Worm (Caenorhabditis elegans) whole organism, L1 larva: ENCODE data around the gene K02F6.3.
"Not testable (repeated sequence)": the region's sequence is repeated elsewhere in the genome, so short reads cannot be mapped to it uniquely, and the experiment has no call there.

ENCODE experiments used
- C04F5.9 ChIP-seq: sonication (generic microtip); optimal IDR thresholded peaks from 2 replicates; lab custom pipeline; 2016; ENCODE audit warnings: missing genetic modification characterization, missing compliant biosample characterization
- C16A3.4 ChIP-seq: fragments of 150-350 bp; optimal IDR thresholded peaks from 2 replicates; lab custom pipeline; 2014; ENCODE audit warnings: missing biosample characterization, missing genetic modification characterization
- blmp-1 ChIP-seq: fragments of 150-350 bp; optimal IDR thresholded peaks from 2 replicates; lab custom pipeline; 2014; ENCODE audit warnings: missing biosample characterization, missing genetic modification characterization
- ceh-88 ChIP-seq: fragments of 200-800 bp; sonication (Bioruptor generic); IDR thresholded peaks from 2 replicates; pipeline ENCODE4 v1.3.6; 2022; ENCODE audit warnings: missing genetic modification characterization, missing compliant biosample characterization
- dpl-1 ChIP-seq, 3 experiments: fragments of 150-350 bp in 2 of 3; sonication (generic microtip) in 1 of 3; optimal IDR thresholded peaks; 2 replicates each; lab custom pipeline; 2014 to 2017; ENCODE audit warnings: missing biosample characterization in 3 of 3, missing genetic modification characterization in 3 of 3, missing genetic modification reagents in 3 of 3
- dsc-1 ChIP-seq: sonication (generic microtip); optimal IDR thresholded peaks from 2 replicates; lab custom pipeline; 2016; ENCODE audit warnings: mild to moderate bottlenecking, missing genetic modification characterization, missing compliant biosample characterization
- efl-1 ChIP-seq, 4 experiments: fragments of 150-350 bp; optimal IDR thresholded peaks in 3 of 4; peaks in 1 of 4; 1 replicate in 1 of 4; 2 replicates in 3 of 4; lab custom pipeline; 2014; ENCODE audit warnings: missing biosample characterization in 2 of 4, missing genetic modification characterization in 2 of 4, missing genetic modification reagents in 2 of 4
- egl-13 ChIP-seq: sonication (generic microtip); optimal IDR thresholded peaks from 2 replicates; lab custom pipeline; 2016; ENCODE audit warnings: missing genotype, missing genetic modification reagents, missing genetic modification characterization, missing compliant biosample characterization
- egl-27 ChIP-seq, 2 experiments: fragments of 150-350 bp in 1 of 2; sonication (generic microtip); optimal IDR thresholded peaks; 3 replicates each; lab custom pipeline; 2017 to 2018; ENCODE audit warnings: missing biosample characterization in 2 of 2, missing genetic modification characterization in 2 of 2, missing genetic modification reagents in 2 of 2
- elt-2 ChIP-seq: sonication (generic microtip); optimal IDR thresholded peaks from 2 replicates; lab custom pipeline; 2016; ENCODE audit warnings: missing genetic modification characterization, mild to moderate bottlenecking, inconsistent platforms, missing compliant biosample characterization, missing genetic modification reagents
- ets-5 ChIP-seq: fragments of 200-800 bp; sonication (Bioruptor generic); IDR thresholded peaks from 2 replicates; pipeline ENCODE4 v1.3.6; 2022; ENCODE audit warnings: missing genetic modification characterization, missing compliant biosample characterization
- fkh-10 ChIP-seq: sonication (generic microtip); optimal IDR thresholded peaks from 2 replicates; lab custom pipeline; 2017; ENCODE audit warnings: missing biosample characterization, missing genetic modification reagents, missing genetic modification characterization
- fkh-4 ChIP-seq: sonication (generic microtip); optimal IDR thresholded peaks from 2 replicates; lab custom pipeline; 2016; ENCODE audit warnings: missing compliant biosample characterization, missing genetic modification characterization, borderline replicate concordance
- fkh-8 ChIP-seq: sonication (generic microtip); optimal IDR thresholded peaks from 2 replicates; lab custom pipeline; 2016; ENCODE audit warnings: mild to moderate bottlenecking, missing genetic modification characterization, missing compliant biosample characterization
- fos-1 ChIP-seq: fragments of 150-350 bp; optimal IDR thresholded peaks from 2 replicates; lab custom pipeline; 2014; ENCODE audit warnings: missing biosample characterization, missing genetic modification characterization
- grh-1 ChIP-seq: fragments of 200-800 bp; sonication (Bioruptor generic); IDR thresholded peaks from 2 replicates; pipeline ENCODE4 v1.3.6; 2022; ENCODE audit warnings: missing genetic modification reagents, missing genetic modification characterization, missing compliant biosample characterization
- hlh-17 ChIP-seq: fragments of 200-800 bp; sonication (Bioruptor generic); optimal IDR thresholded peaks from 2 replicates; lab custom pipeline; 2018; ENCODE audit warnings: missing genetic modification characterization, mild to moderate bottlenecking, missing compliant biosample characterization, moderate library complexity, borderline replicate concordance
- hlh-4 ChIP-seq: sonication (generic microtip); optimal IDR thresholded peaks from 2 replicates; lab custom pipeline; 2016; ENCODE audit warnings: mild to moderate bottlenecking, missing genetic modification characterization, missing compliant biosample characterization
- irx-1 ChIP-seq: sonication (generic microtip); optimal IDR thresholded peaks from 2 replicates; lab custom pipeline; 2016; ENCODE audit warnings: missing genetic modification characterization, missing compliant biosample characterization
- isw-1 ChIP-seq: fragments of 200-800 bp; sonication (Bioruptor generic); IDR thresholded peaks from 2 replicates; pipeline ENCODE4 v1.3.6; 2022; ENCODE audit warnings: missing genetic modification characterization, missing compliant biosample characterization
- jun-1 ChIP-seq: fragments of 150-350 bp; optimal IDR thresholded peaks from 2 replicates; lab custom pipeline; 2014; ENCODE audit warnings: missing biosample characterization, missing genetic modification reagents, missing genetic modification characterization
- lin-13 ChIP-seq: fragments of 150-350 bp; optimal IDR thresholded peaks from 2 replicates; lab custom pipeline; 2014; ENCODE audit warnings: missing biosample characterization, missing genetic modification reagents, missing genetic modification characterization
- lin-39 ChIP-seq: fragments of 150-350 bp; optimal IDR thresholded peaks from 2 replicates; lab custom pipeline; 2014; ENCODE audit warnings: missing biosample characterization, missing genetic modification reagents, missing genetic modification characterization
- lsy-2 ChIP-seq, 2 experiments: fragments of 150-350 bp; optimal IDR thresholded peaks; 2 replicates each; lab custom pipeline; 2014; ENCODE audit warnings: missing biosample characterization in 2 of 2, missing genetic modification characterization in 2 of 2
- mdl-1 ChIP-seq, 2 experiments: fragments of 150-350 bp; optimal IDR thresholded peaks; 2 replicates each; lab custom pipeline; 2014 to 2017; ENCODE audit warnings: missing biosample characterization in 2 of 2, missing genetic modification characterization in 2 of 2, inconsistent platforms in 1 of 2
- mef-2 ChIP-seq: fragments of 150-350 bp; optimal IDR thresholded peaks from 2 replicates; lab custom pipeline; 2014; ENCODE audit warnings: missing biosample characterization, missing genetic modification characterization
- nhr-11 ChIP-seq: fragments of 150-350 bp; optimal IDR thresholded peaks from 2 replicates; lab custom pipeline; 2014; ENCODE audit warnings: missing biosample characterization, missing genetic modification characterization
- nhr-19 ChIP-seq: fragments of 200-800 bp; sonication (Bioruptor generic); conservative IDR thresholded peaks from 2 replicates; pipeline ENCODE4 v1.3.6; 2022; ENCODE audit warnings: missing genetic modification characterization, missing compliant biosample characterization
- nhr-47 ChIP-seq: sonication (generic microtip); optimal IDR thresholded peaks from 2 replicates; lab custom pipeline; 2016; ENCODE audit warnings: mild to moderate bottlenecking, missing genetic modification characterization, moderate library complexity, missing compliant biosample characterization
- nhr-71 ChIP-seq: sonication (generic microtip); optimal IDR thresholded peaks from 2 replicates; lab custom pipeline; 2016; ENCODE audit warnings: mild to moderate bottlenecking, missing genetic modification characterization, moderate library complexity, missing compliant biosample characterization
- nhr-77 ChIP-seq: fragments of 150-350 bp; optimal IDR thresholded peaks from 2 replicates; lab custom pipeline; 2014; ENCODE audit warnings: missing biosample characterization, missing genetic modification characterization
- nhr-84 ChIP-seq: sonication (generic microtip); optimal IDR thresholded peaks from 2 replicates; lab custom pipeline; 2017; ENCODE audit warnings: missing biosample characterization, missing genetic modification characterization
- nhr-85 ChIP-seq: sonication (generic microtip); peaks from one replicate; lab custom pipeline; 2016; ENCODE audit warnings: missing genetic modification characterization, inconsistent platforms, missing compliant biosample characterization
- pqm-1 ChIP-seq: sonication (generic microtip); optimal IDR thresholded peaks from 3 replicates; lab custom pipeline; 2017; ENCODE audit warnings: missing biosample characterization, missing genetic modification characterization
- skn-1 ChIP-seq: fragments of 150-350 bp; optimal IDR thresholded peaks from 2 replicates; lab custom pipeline; 2014; ENCODE audit warnings: missing biosample characterization, missing genetic modification characterization
- sox-4 ChIP-seq: sonication (generic microtip); optimal IDR thresholded peaks from 2 replicates; lab custom pipeline; 2016; ENCODE audit warnings: missing genetic modification characterization, missing compliant biosample characterization
- sup-37 ChIP-seq: fragments of 200-800 bp; sonication (Bioruptor generic); optimal IDR thresholded peaks from 2 replicates; lab custom pipeline; 2018; ENCODE audit warnings: mild to moderate bottlenecking, missing genetic modification characterization, missing compliant biosample characterization
- unc-86 ChIP-seq: sonication (generic microtip); optimal IDR thresholded peaks from 2 replicates; lab custom pipeline; 2016; ENCODE audit warnings: missing genetic modification characterization, missing compliant biosample characterization
- zag-1 ChIP-seq: fragments of 150-350 bp; optimal IDR thresholded peaks from 2 replicates; lab custom pipeline; 2014; ENCODE audit warnings: missing biosample characterization, missing genetic modification characterization
- ztf-11 ChIP-seq, 2 experiments: sonication (generic microtip); optimal IDR thresholded peaks; 2 replicates each; lab custom pipeline; 2016 to 2017; ENCODE audit warnings: missing genetic modification characterization in 2 of 2, missing biosample characterization in 1 of 2, missing compliant biosample characterization in 1 of 2

K02F6.3 gene

ce11 chrII:2538194-2538593, 7.8 kb upstream of the K02F6.3 start, which contains the start of gene K02F6.4:
K02F6.4 (plus strand) TSS chrII:2538494.
- TF ChIP-seq fos-1 (tag; lab: Kevin White, UChicago) (no peak), egl-13 (tag; lab: Kevin White, UChicago) (no peak), lin-39 (no peak), efl-1 (optimal IDR thresholded peaks at IDR 0.05; lab: Kevin White, UChicago) (no peak), efl-1 (GFP tag; optimal IDR thresholded peaks at IDR 0.05 in 1 of 2; lab: Kevin White, UChicago) (no peak), egl-27 (tag; optimal IDR thresholded peaks at IDR 0.05; lab: Kevin White, UChicago) (no peak), ztf-11 (tag; optimal IDR thresholded peaks at IDR 0.05; lab: Kevin White, UChicago) (no peak), skn-1 (no peak), mef-2 (tag; lab: Kevin White, UChicago) (no peak), blmp-1 (tag; lab: Kevin White, UChicago) (no peak), nhr-85 (tag; lab: Kevin White, UChicago) (no peak)

- TF ChIP-seq efl-1 (optimal IDR thresholded peaks at IDR 0.05; lab: Kevin White, UChicago) (no peak), efl-1 (GFP tag; optimal IDR thresholded peaks at IDR 0.05 in 1 of 2; lab: Kevin White, UChicago) (peak in 1 of 2 experiments; percentile 44), nhr-47 (tag; lab: Kevin White, UChicago) (no peak)
Observed at ce11 chrII:2553030-2553429, 7.0 kb downstream of the K02F6.3 start.

DNA sequence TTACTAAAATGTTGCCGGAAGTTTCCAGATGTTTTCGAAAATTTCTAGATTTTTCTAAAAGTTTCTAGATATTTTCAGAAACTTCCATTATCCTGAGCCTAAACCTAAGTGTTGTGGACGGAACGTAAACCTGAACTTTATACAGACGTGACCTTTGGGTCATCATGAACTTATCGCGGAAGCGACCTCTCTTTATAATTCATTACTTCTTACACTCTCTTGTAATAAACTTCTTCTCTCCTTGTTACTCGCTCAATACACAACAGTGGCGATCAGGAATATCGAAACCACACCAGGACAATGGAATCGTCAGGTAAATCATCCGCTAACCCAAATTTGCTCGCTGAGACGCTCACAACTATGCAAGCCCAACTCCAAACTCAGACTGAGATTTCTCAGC, 7.6 kb downstream of the K02F6.3 start, which contains the start of gene K02F6.1:
Gene K02F6.1 (plus strand): TSS at position 301 of the 400 bp plus-strand sequence.
- TF ChIP-seq irx-1; fkh-4 (tag; lab: Kevin White, UChicago); fkh-8 (tag; lab: Kevin White, UChicago): not testable (repeated sequence)
- TF ChIP-seq, all 84 proteins: peak for 0; not testable (repeated sequence) for 84

DNA sequence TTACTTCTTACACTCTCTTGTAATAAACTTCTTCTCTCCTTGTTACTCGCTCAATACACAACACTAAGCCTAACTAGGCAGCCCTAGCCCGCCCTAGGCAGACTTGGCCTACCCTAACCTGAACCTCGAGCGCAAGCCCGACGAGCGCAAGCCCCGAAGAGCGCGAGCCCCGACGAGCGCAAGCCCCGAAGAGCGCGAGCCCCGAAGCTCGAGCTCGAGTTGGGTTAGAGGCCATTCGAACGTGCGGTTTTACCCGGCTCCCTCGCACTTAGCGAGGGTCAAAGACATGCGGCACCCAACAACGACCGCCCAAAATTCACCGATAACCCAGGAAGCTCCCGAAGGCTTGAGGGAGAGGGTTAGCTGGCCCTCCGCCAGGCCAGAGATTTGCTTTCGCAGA, 10.4 kb downstream of the K02F6.3 start:
- TF ChIP-seq efl-1 (optimal IDR thresholded peaks at IDR 0.05; lab: Kevin White, UChicago) = not testable (repeated sequence)
- peak in 1 of 2 experiments; percentile 23 for TF ChIP-seq efl-1 (GFP tag; optimal IDR thresholded peaks at IDR 0.05 in 1 of 2; lab: Kevin White, UChicago)

DNA sequence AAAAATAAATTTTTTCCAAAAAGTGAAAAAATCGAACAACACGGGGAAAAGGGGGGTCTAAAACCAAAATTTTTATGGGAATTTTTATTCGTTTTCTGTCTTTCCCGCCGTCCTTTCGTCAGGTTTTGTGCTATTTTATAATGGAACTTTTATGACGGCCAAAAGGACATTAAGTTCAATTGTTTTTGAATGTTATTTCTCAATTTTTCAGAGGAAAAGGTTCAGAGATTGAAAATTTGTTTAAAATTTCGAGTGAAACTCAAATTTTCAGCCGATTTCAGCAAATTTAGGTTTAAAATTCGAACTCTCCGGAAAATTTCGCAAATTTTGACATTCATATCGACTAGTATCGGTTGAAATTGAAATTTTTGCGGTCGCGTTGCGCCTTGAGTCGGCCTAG, 17.9 kb downstream of the K02F6.3 start, which contains the start of gene nep-18:
Gene nep-18 (minus strand): TSS at position 101 of the 400 bp plus-strand sequence.
- no peak for TF ChIP-seq hlh-4 (tag; lab: Kevin White, UChicago)
- TF ChIP-seq skn-1 = no peak

ce11 chrII:2564899-2565298, 18.9 kb downstream of the K02F6.3 start, which contains the start of gene usp-39:
usp-39 (plus strand) TSS chrII:2565275.
- TF ChIP-seq jun-1 (tag; lab: Kevin White, UChicago) (peak; percentile 12), sup-37 (peak; percentile 63), isw-1 (GFP tag; lab: Robert Waterston, UW) (peak; percentile 66), pqm-1 (tag; lab: Kevin White, UChicago) (no peak), blmp-1 (tag; lab: Kevin White, UChicago) (peak; percentile 60), ztf-11 (tag; optimal IDR thresholded peaks at IDR 0.05; lab: Kevin White, UChicago) (peak in 1 of 2 experiments; percentile 73), dpl-1 (GFP tag; optimal IDR thresholded peaks at IDR 0.05; lab: Kevin White, UChicago) (peak; percentile 75 to 87 (median 81)), fkh-10 (peak; percentile 73), nhr-47 (tag; lab: Kevin White, UChicago) (no peak), hlh-17 (GFP tag; lab: Kevin White, UChicago) (no peak), nhr-11 (peak; percentile 54), nhr-84 (no peak), nhr-77 (tag; lab: Kevin White, UChicago) (no peak), C16A3.4 (peak; percentile 59), lsy-2 (tag; optimal IDR thresholded peaks at IDR 0.05; lab: Kevin White, UChicago) (peak; percentile 88 to 94), ceh-88 (GFP tag; lab: Robert Waterston, UW) (peak; percentile 69; the same call in 1 of the 2 replicates), lin-13 (peak; percentile 68), fos-1 (tag; lab: Kevin White, UChicago) (peak; percentile 51), nhr-71 (tag; lab: Kevin White, UChicago) (no peak), egl-27 (tag; optimal IDR thresholded peaks at IDR 0.05; lab: Kevin White, UChicago) (no peak), nhr-19 (GFP tag; lab: Robert Waterston, UW) (peak; percentile 84), unc-86 (tag; lab: Kevin White, UChicago) (peak; percentile 80), grh-1 (GFP tag; lab: Robert Waterston, UW) (peak; percentile 40), zag-1 (tag; lab: Kevin White, UChicago) (no peak), mdl-1 (tag; optimal IDR thresholded peaks at IDR 0.05; lab: Kevin White, UChicago) (peak in 1 of 2 experiments; percentile 23), sox-4 (peak; percentile 71), ets-5 (GFP tag; lab: Robert Waterston, UW) (no peak), skn-1 (peak; percentile 24), C04F5.9 (tag; lab: Kevin White, UChicago) (peak; percentile 79), dsc-1 (no peak), elt-2 (tag; lab: Kevin White, UChicago) (peak; percentile 67)
